Worm (Caenorhabditis elegans) whole organism, mixed stage, embryonic: ENCODE results near the gene paqr-3.

Experiments used
- M03D4.4 ChIP-seq: sonication (generic microtip); optimal IDR thresholded peaks from 2 replicates; lab custom pipeline; 2017; ENCODE audit warnings: mild to moderate bottlenecking, missing genetic modification characterization, missing compliant biosample characterization
- bed-3 ChIP-seq: fragments of 200-800 bp; sonication (Bioruptor generic); optimal IDR thresholded peaks from 3 replicates; lab custom pipeline; 2018; ENCODE audit warnings: mild to moderate bottlenecking, missing genetic modification characterization, moderate library complexity, missing compliant biosample characterization
- blmp-1 ChIP-seq: fragments of 150-350 bp; optimal IDR thresholded peaks from 2 replicates; lab custom pipeline; 2014; ENCODE audit warnings: missing biosample characterization, missing genetic modification characterization
- ceh-39 ChIP-seq: fragments of 150-350 bp; optimal IDR thresholded peaks from 2 replicates; lab custom pipeline; 2014; ENCODE audit warnings: missing biosample characterization, missing genetic modification characterization
- ceh-43 ChIP-seq: fragments of 200-800 bp; sonication (Bioruptor generic); optimal IDR thresholded peaks from 2 replicates; lab custom pipeline; 2018; ENCODE audit warnings: mild to moderate bottlenecking, missing genetic modification characterization, moderate library complexity, missing compliant biosample characterization
- ceh-83 ChIP-seq: fragments of 200-800 bp; sonication (Bioruptor generic); optimal IDR thresholded peaks from 2 replicates; lab custom pipeline; 2018; ENCODE audit warnings: mild to moderate bottlenecking, missing genetic modification characterization, missing compliant biosample characterization
- ces-1 ChIP-seq: fragments of 150-350 bp; optimal IDR thresholded peaks from 2 replicates; lab custom pipeline; 2014; ENCODE audit warnings: missing biosample characterization, missing genetic modification reagents, missing genetic modification characterization
- cnd-1 ChIP-seq: fragments of 200-800 bp; sonication (Bioruptor generic); optimal IDR thresholded peaks from 2 replicates; lab custom pipeline; 2018; ENCODE audit warnings: mild to moderate bottlenecking, missing genetic modification characterization, missing compliant biosample characterization
- drap-1 ChIP-seq: fragments of 200-800 bp; sonication (Bioruptor generic); optimal IDR thresholded peaks from 3 replicates; lab custom pipeline; 2018; ENCODE audit warnings: mild to moderate bottlenecking, missing genetic modification characterization, missing compliant biosample characterization
- elt-1 ChIP-seq: sonication (generic microtip); optimal IDR thresholded peaks from 2 replicates; lab custom pipeline; 2017; ENCODE audit warnings: missing genetic modification characterization, mild to moderate bottlenecking, missing compliant biosample characterization, antibody characterized with exemption, moderate library complexity, borderline replicate concordance; ENCODE audit not compliant: insufficient read depth
- flh-1 ChIP-seq: fragments of 200-800 bp; sonication (Bioruptor generic); optimal IDR thresholded peaks from 2 replicates; lab custom pipeline; 2018; ENCODE audit warnings: mild to moderate bottlenecking, missing genetic modification characterization, moderate library complexity, missing compliant biosample characterization
- ham-2 ChIP-seq: fragments of 200-800 bp; sonication (Bioruptor generic); optimal IDR thresholded peaks from 2 replicates; lab custom pipeline; 2018; ENCODE audit warnings: mild to moderate bottlenecking, missing genetic modification characterization, missing compliant biosample characterization
- hlh-1 ChIP-seq: fragments of 150-350 bp; optimal IDR thresholded peaks from 2 replicates; lab custom pipeline; 2014; ENCODE audit warnings: missing biosample characterization, missing genetic modification reagents, missing genetic modification characterization
- lin-13 ChIP-seq: fragments of 150-350 bp; optimal IDR thresholded peaks from 2 replicates; lab custom pipeline; 2014; ENCODE audit warnings: missing biosample characterization, missing genetic modification characterization
- lin-32 ChIP-seq: fragments of 200-800 bp; sonication (Bioruptor generic); optimal IDR thresholded peaks from 2 replicates; lab custom pipeline; 2018; ENCODE audit warnings: mild to moderate bottlenecking, missing genetic modification characterization, missing compliant biosample characterization
- lsy-2 ChIP-seq: fragments of 150-350 bp; optimal IDR thresholded peaks from 2 replicates; lab custom pipeline; 2014; ENCODE audit warnings: missing biosample characterization, missing genetic modification characterization
- mab-5 ChIP-seq: fragments of 150-350 bp; optimal IDR thresholded peaks from 2 replicates; lab custom pipeline; 2014; ENCODE audit warnings: missing biosample characterization, missing genetic modification characterization
- mep-1 ChIP-seq: fragments of 150-350 bp; optimal IDR thresholded peaks from 2 replicates; lab custom pipeline; 2017; ENCODE audit warnings: missing biosample characterization, missing genetic modification reagents, missing genetic modification characterization, inconsistent platforms
- mls-2 ChIP-seq: sonication (generic microtip); optimal IDR thresholded peaks from 2 replicates; lab custom pipeline; 2016; ENCODE audit warnings: mild to moderate bottlenecking, missing genetic modification characterization, moderate library complexity, missing compliant biosample characterization
- nhr-12 ChIP-seq: fragments of 150-350 bp; optimal IDR thresholded peaks from 2 replicates; lab custom pipeline; 2014; ENCODE audit warnings: missing biosample characterization, missing genetic modification characterization
- nhr-2 ChIP-seq: fragments of 150-350 bp; optimal IDR thresholded peaks from 2 replicates; lab custom pipeline; 2014; ENCODE audit warnings: missing biosample characterization, missing genetic modification characterization
- nhr-237 ChIP-seq: fragments of 150-350 bp; optimal IDR thresholded peaks from 2 replicates; lab custom pipeline; 2014; ENCODE audit warnings: missing biosample characterization, missing genetic modification characterization
- pha-4 ChIP-seq: fragments of 150-350 bp; optimal IDR thresholded peaks from 2 replicates; lab custom pipeline; 2018; ENCODE audit warnings: missing biosample characterization, missing genetic modification reagents, missing genetic modification characterization
- sem-2 ChIP-seq: fragments of 200-800 bp; sonication (Bioruptor generic); optimal IDR thresholded peaks from 2 replicates; lab custom pipeline; 2018; ENCODE audit warnings: mild to moderate bottlenecking, missing genetic modification characterization, missing compliant biosample characterization
- snpc-4 ChIP-seq: fragments of 150-350 bp; optimal IDR thresholded peaks from 2 replicates; lab custom pipeline; 2014; ENCODE audit warnings: missing biosample characterization, missing genetic modification characterization
- tbx-8 ChIP-seq: fragments of 200-800 bp; sonication (Bioruptor generic); optimal IDR thresholded peaks from 2 replicates; lab custom pipeline; 2018; ENCODE audit warnings: mild to moderate bottlenecking, missing genetic modification characterization, moderate library complexity, missing compliant biosample characterization
- unc-120 ChIP-seq: sonication (generic microtip); optimal IDR thresholded peaks from 2 replicates; lab custom pipeline; 2017; ENCODE audit warnings: missing genetic modification characterization, missing compliant biosample characterization; ENCODE audit not compliant: poor library complexity, severe bottlenecking
- unc-39 ChIP-seq: fragments of 150-350 bp; optimal IDR thresholded peaks from 2 replicates; lab custom pipeline; 2014; ENCODE audit warnings: missing biosample characterization, missing genetic modification characterization
- zip-8 ChIP-seq: fragments of 150-350 bp; optimal IDR thresholded peaks from 2 replicates; lab custom pipeline; 2014; ENCODE audit warnings: missing biosample characterization, missing genetic modification characterization
- ztf-11 ChIP-seq: fragments of 150-350 bp; optimal IDR thresholded peaks from 2 replicates; lab custom pipeline; 2014; ENCODE audit warnings: missing biosample characterization, missing genetic modification characterization

Gene paqr-3

ce11 chrIV:14417128-14417527 is 33.6 kb upstream of the paqr-3 start, which contains the start of gene F55B11.6:
TSS of gene F55B11.6 (minus strand) at chrIV:14417228.
- no peak for TF ChIP-seq pha-4
- no peak for TF ChIP-seq ceh-39
- no peak for TF ChIP-seq flh-1 (GFP tag; lab: Kevin White, UChicago)
- TF ChIP-seq ztf-11 (tag; lab: Kevin White, UChicago), result no peak
- TF ChIP-seq mls-2 (tag; lab: Kevin White, UChicago), result no peak
- TF ChIP-seq lin-32, result no peak

- TF ChIP-seq cnd-1 (tag; lab: Kevin White, UChicago) (no peak), nhr-237 (tag; lab: Kevin White, UChicago) (no peak), lin-32 (no peak), lin-13 (tag; lab: Kevin White, UChicago) (no peak), mab-5 (tag; lab: Kevin White, UChicago) (no peak), elt-1 (tag; lab: Kevin White, UChicago) (no peak), flh-1 (GFP tag; lab: Kevin White, UChicago) (no peak), ces-1 (GFP tag; lab: Kevin White, UChicago) (no peak), ceh-83 (GFP tag; lab: Kevin White, UChicago) (no peak), blmp-1 (no peak), M03D4.4 (tag; lab: Kevin White, UChicago) (no peak), unc-39 (tag; lab: Kevin White, UChicago) (no peak), mls-2 (tag; lab: Kevin White, UChicago) (no peak), pha-4 (no peak), hlh-1 (tag; lab: Kevin White, UChicago) (no peak), ceh-39 (no peak), lsy-2 (tag; lab: Kevin White, UChicago) (no peak), tbx-8 (GFP tag; lab: Kevin White, UChicago) (no peak)
These were observed 30.7 kb upstream of the paqr-3 start for ce11 chrIV:14414200-14414599.

ce11 chrIV:14413386-14413785 is 29.9 kb upstream of the paqr-3 start:
- no peak for TF ChIP-seq lsy-2 (tag; lab: Kevin White, UChicago)
- no peak for TF ChIP-seq nhr-2 (tag; lab: Kevin White, UChicago)
- no peak for TF ChIP-seq zip-8 (tag; lab: Kevin White, UChicago)

ce11 chrIV:14412655-14413054 is 29.2 kb upstream of the paqr-3 start, which contains the start of gene xdh-1:
TSS of gene xdh-1 (minus strand) at chrIV:14412894.
- TF ChIP-seq ceh-43 (GFP tag; lab: Kevin White, UChicago) (no peak), unc-39 (tag; lab: Kevin White, UChicago) (no peak), cnd-1 (tag; lab: Kevin White, UChicago) (no peak), ztf-11 (tag; lab: Kevin White, UChicago) (no peak)

ce11 chrIV:14408569-14408968 is 25.1 kb upstream of the paqr-3 start:
- TF ChIP-seq cnd-1 (tag; lab: Kevin White, UChicago), result no peak
- no peak for TF ChIP-seq lin-32
- TF ChIP-seq tbx-8 (GFP tag; lab: Kevin White, UChicago), result no peak
- TF ChIP-seq ceh-43 (GFP tag; lab: Kevin White, UChicago), result no peak
- no peak for TF ChIP-seq lsy-2 (tag; lab: Kevin White, UChicago)
- TF ChIP-seq lin-13 (tag; lab: Kevin White, UChicago), result no peak
- TF ChIP-seq ham-2 (GFP tag; lab: Kevin White, UChicago), result no peak
- no peak for TF ChIP-seq nhr-12 (tag; lab: Kevin White, UChicago)
- TF ChIP-seq nhr-2 (tag; lab: Kevin White, UChicago), result no peak
- TF ChIP-seq M03D4.4 (tag; lab: Kevin White, UChicago), result no peak
- TF ChIP-seq unc-120 (tag; lab: Kevin White, UChicago), result no peak
- TF ChIP-seq pha-4, result no peak
- TF ChIP-seq ztf-11 (tag; lab: Kevin White, UChicago), result no peak

ce11 chrIV:14395531-14395930 is 12.0 kb upstream of the paqr-3 start:
- TF ChIP-seq bed-3 (no peak), ztf-11 (tag; lab: Kevin White, UChicago) (no peak), ceh-39 (no peak), blmp-1 (no peak), nhr-12 (tag; lab: Kevin White, UChicago) (no peak), tbx-8 (GFP tag; lab: Kevin White, UChicago) (no peak), lsy-2 (tag; lab: Kevin White, UChicago) (no peak), snpc-4 (no peak), mep-1 (tag; lab: Kevin White, UChicago) (no peak), sem-2 (GFP tag; lab: Kevin White, UChicago) (no peak), mls-2 (tag; lab: Kevin White, UChicago) (no peak), pha-4 (no peak), drap-1 (GFP tag; lab: Kevin White, UChicago) (no peak), zip-8 (tag; lab: Kevin White, UChicago) (no peak), ham-2 (GFP tag; lab: Kevin White, UChicago) (no peak), lin-13 (tag; lab: Kevin White, UChicago) (no peak), cnd-1 (tag; lab: Kevin White, UChicago) (no peak), nhr-2 (tag; lab: Kevin White, UChicago) (no peak)
